Fruit fly (Drosophila melanogaster) whole organism, embryonic: Measurements from ENCODE around the gene CG44088.
A peak's percentile ranks its signal among the peaks of the same experiment; 100 is the strongest.

Experiments
- Ada2b ChIP-seq: fragments of 200-800 bp; sonication (Bioruptor generic); IDR thresholded peaks from 2 replicates; pipeline ENCODE4 v1.3.6; 2022; ENCODE audit warnings: missing biosample characterization, missing genetic modification characterization
- Atf6 ChIP-seq: fragments of 200-800 bp; sonication (Bioruptor generic); IDR thresholded peaks from 2 replicates; pipeline ENCODE4 v1.3.6; 2022; ENCODE audit warnings: missing biosample characterization, missing genetic modification characterization
- B-H1 ChIP-seq: fragments of 200-800 bp; sonication (Bioruptor generic); IDR thresholded peaks from 3 replicates; pipeline ENCODE4 v1.3.6; 2022; ENCODE audit warnings: missing biosample characterization, missing genetic modification characterization
- CG10147 ChIP-seq: fragments of 200-800 bp; sonication (Bioruptor generic); optimal IDR thresholded peaks from 2 replicates; lab custom pipeline; 2019; ENCODE audit warnings: missing biosample characterization, mild to moderate bottlenecking, missing genetic modification characterization, moderate library complexity
- CG10462 ChIP-seq: fragments of 200-800 bp; sonication (Bioruptor generic); optimal IDR thresholded peaks from 2 replicates; lab custom pipeline; 2016; ENCODE audit warnings: missing biosample characterization, missing genetic modification characterization
- CG11093 ChIP-seq: fragments of 200-800 bp; sonication (Bioruptor generic); IDR thresholded peaks from 3 replicates; pipeline ENCODE4 v1.3.6; 2022; ENCODE audit warnings: missing biosample characterization, missing genetic modification characterization
- CG11247 ChIP-seq: fragments of 200-800 bp; sonication (Bioruptor generic); IDR thresholded peaks from 2 replicates; pipeline ENCODE4 v1.3.6; 2022; ENCODE audit warnings: missing biosample characterization, missing genetic modification characterization
- CG11723 ChIP-seq: fragments of 200-800 bp; sonication (Bioruptor generic); optimal IDR thresholded peaks from 2 replicates; lab custom pipeline; 2017; ENCODE audit warnings: missing biosample characterization, mild to moderate bottlenecking, missing genetic modification characterization
- CG13624 ChIP-seq: fragments of 200-800 bp; sonication (Bioruptor generic); optimal IDR thresholded peaks from 2 replicates; lab custom pipeline; 2016; ENCODE audit warnings: missing biosample characterization, missing genetic modification characterization
- CG14014 ChIP-seq: fragments of 200-800 bp; sonication (Bioruptor generic); IDR thresholded peaks from 2 replicates; pipeline ENCODE4 v1.3.6; 2022; ENCODE audit warnings: missing biosample characterization, missing genetic modification characterization
- CG16779 ChIP-seq: fragments of 200-800 bp; sonication (Bioruptor generic); IDR thresholded peaks from 2 replicates; pipeline ENCODE4 v1.3.6; 2022; ENCODE audit warnings: missing biosample characterization, missing genetic modification characterization
- CG1832 ChIP-seq: fragments of 200-800 bp; sonication (Bioruptor generic); optimal IDR thresholded peaks from 2 replicates; lab custom pipeline; 2017; ENCODE audit warnings: missing biosample characterization, mild to moderate bottlenecking, missing genetic modification characterization, inconsistent platforms
- CG2199 ChIP-seq: fragments of 200-800 bp; sonication (Bioruptor generic); IDR thresholded peaks from 3 replicates; pipeline ENCODE4 v1.3.6; 2022; ENCODE audit warnings: missing biosample characterization, missing genetic modification characterization
- CG32532 ChIP-seq: fragments of 200-800 bp; sonication (Bioruptor generic); IDR thresholded peaks from 2 replicates; pipeline ENCODE4 v1.3.6; 2022; ENCODE audit warnings: missing biosample characterization, missing genetic modification characterization
- CG33557 ChIP-seq: fragments of 200-800 bp; sonication (Bioruptor generic); optimal IDR thresholded peaks from 2 replicates; lab custom pipeline; 2019; ENCODE audit warnings: missing biosample characterization, mild to moderate bottlenecking, missing genetic modification characterization, moderate library complexity
- CG4820 ChIP-seq: fragments of 200-800 bp; sonication (Bioruptor generic); optimal IDR thresholded peaks from 3 replicates; lab custom pipeline; 2016; ENCODE audit warnings: missing biosample characterization, missing genetic modification characterization
- CG5180 ChIP-seq: fragments of 200-800 bp; sonication (Bioruptor generic); optimal IDR thresholded peaks from 3 replicates; lab custom pipeline; 2017; ENCODE audit warnings: missing biosample characterization, missing genetic modification characterization, mild to moderate bottlenecking, moderate library complexity, missing genetic modification reagents
- CG6791 ChIP-seq: fragments of 200-800 bp; sonication (Bioruptor generic); IDR thresholded peaks from 3 replicates; pipeline ENCODE4 v1.3.6; 2022; ENCODE audit warnings: missing biosample characterization, missing genetic modification characterization; ENCODE audit not compliant: partially characterized antibody
- CG8290 ChIP-seq, 3 experiments: fragments of 200-800 bp; sonication (Bioruptor generic); optimal IDR thresholded peaks; 2 replicates each; lab custom pipeline; 2016 to 2019; ENCODE audit warnings: missing biosample characterization in 3 of 3, missing genetic modification characterization in 3 of 3, mild to moderate bottlenecking in 2 of 3, moderate library complexity in 1 of 3
- CHES-1-like ChIP-seq: fragments of 200-800 bp; sonication (Bioruptor generic); optimal IDR thresholded peaks from 2 replicates; lab custom pipeline; 2016; ENCODE audit warnings: missing biosample characterization, missing genetic modification characterization
- Deaf1 ChIP-seq: fragments of 200-800 bp; optimal IDR thresholded peaks from 3 replicates; lab custom pipeline; 2019; ENCODE audit warnings: missing biosample characterization, mild to moderate bottlenecking, missing genetic modification characterization, moderate library complexity
- Drgx ChIP-seq: fragments of 200-800 bp; sonication (Bioruptor generic); IDR thresholded peaks from 2 replicates; pipeline ENCODE4 v1.3.6; 2022; ENCODE audit warnings: missing biosample characterization, missing genetic modification characterization
- E2f1 ChIP-seq: fragments of 200-800 bp; sonication (Bioruptor generic); IDR thresholded peaks from 2 replicates; pipeline ENCODE4 v1.3.6; 2022; ENCODE audit warnings: missing biosample characterization, missing genetic modification characterization
- Hsf ChIP-seq: fragments of 200-800 bp; sonication (Bioruptor generic); optimal IDR thresholded peaks from 3 replicates; lab custom pipeline; 2016; ENCODE audit warnings: missing biosample characterization, missing genetic modification characterization
- Lhr ChIP-seq: fragments of 200-800 bp; sonication (Bioruptor generic); optimal IDR thresholded peaks from 3 replicates; lab custom pipeline; 2017; ENCODE audit warnings: mild to moderate bottlenecking, missing biosample characterization, missing genetic modification reagents, missing genetic modification characterization
- MESR4 ChIP-seq: fragments of 200-800 bp; sonication (Bioruptor generic); optimal IDR thresholded peaks from 2 replicates; lab custom pipeline; 2018; ENCODE audit warnings: missing biosample characterization, mild to moderate bottlenecking, missing genetic modification characterization, moderate library complexity
- Meics ChIP-seq: fragments of 200-800 bp; sonication (Bioruptor generic); optimal IDR thresholded peaks from 2 replicates; lab custom pipeline; 2017; ENCODE audit warnings: missing biosample characterization, mild to moderate bottlenecking, missing genetic modification characterization
- NFAT ChIP-seq: fragments of 200-800 bp; sonication (Bioruptor generic); IDR thresholded peaks from 2 replicates; pipeline ENCODE4 v1.3.6; 2022; ENCODE audit warnings: missing biosample characterization, missing genetic modification characterization
- Sox102F ChIP-seq: fragments of 200-800 bp; sonication (Bioruptor generic); optimal IDR thresholded peaks from 2 replicates; lab custom pipeline; 2018; ENCODE audit warnings: missing biosample characterization, mild to moderate bottlenecking, missing genetic modification characterization, moderate library complexity
- ac ChIP-seq: fragments of 200-800 bp; sonication (Bioruptor generic); optimal IDR thresholded peaks from 3 replicates; lab custom pipeline; 2017; ENCODE audit warnings: missing biosample characterization, mild to moderate bottlenecking, missing genetic modification characterization
- ato ChIP-seq: fragments of 200-800 bp; sonication (Bioruptor generic); IDR thresholded peaks from 2 replicates; pipeline ENCODE4 v1.3.6; 2022; ENCODE audit warnings: missing biosample characterization, missing genetic modification characterization; ENCODE audit not compliant: partially characterized antibody
- bowl ChIP-seq: fragments of 200-800 bp; sonication (Bioruptor generic); IDR thresholded peaks from 2 replicates; pipeline ENCODE4 v1.3.6; 2022; ENCODE audit warnings: missing biosample characterization, missing genetic modification characterization
- crol ChIP-seq: fragments of 200-800 bp; sonication (Bioruptor generic); IDR thresholded peaks from 2 replicates; pipeline ENCODE4 v1.3.6; 2022; ENCODE audit warnings: missing biosample characterization, missing genetic modification characterization
- exex ChIP-seq: fragments of 200-800 bp; sonication (Bioruptor generic); optimal IDR thresholded peaks from 4 replicates; lab custom pipeline; 2018; ENCODE audit warnings: missing biosample characterization, mild to moderate bottlenecking, missing genetic modification characterization, moderate library complexity
- h ChIP-seq: fragments of >200 bp; optimal IDR thresholded peaks from 2 replicates; lab custom pipeline; 2017
- her ChIP-seq: fragments of 200-800 bp; sonication (Bioruptor generic); optimal IDR thresholded peaks from 2 replicates; lab custom pipeline; 2016; ENCODE audit warnings: missing biosample characterization, missing genetic modification characterization
- lmd ChIP-seq: fragments of 200-800 bp; sonication (Bioruptor generic); IDR thresholded peaks from 2 replicates; pipeline ENCODE4 v1.3.6; 2022; ENCODE audit warnings: missing biosample characterization, missing genetic modification characterization
- nerfin-1 ChIP-seq: fragments of 200-800 bp; sonication (Bioruptor generic); optimal IDR thresholded peaks from 3 replicates; lab custom pipeline; 2019; ENCODE audit warnings: missing biosample characterization, mild to moderate bottlenecking, missing genetic modification characterization, moderate library complexity
- nerfin-2 ChIP-seq: fragments of 200-800 bp; sonication (Bioruptor generic); IDR thresholded peaks from 2 replicates; pipeline ENCODE4 v1.3.6; 2022; ENCODE audit warnings: missing biosample characterization, missing genetic modification characterization; ENCODE audit not compliant: partially characterized antibody
- otp ChIP-seq: fragments of 200-800 bp; sonication (Bioruptor generic); IDR thresholded peaks from 3 replicates; pipeline ENCODE4, ENCODE4 v1.3.6; 2022; ENCODE audit warnings: missing biosample characterization, missing genetic modification characterization
- pan ChIP-seq, 4 experiments: fragments of >200 bp in 3 of 4; fragments of 200-800 bp in 1 of 4; sonication (Bioruptor generic) in 1 of 4; optimal IDR thresholded peaks in 3 of 4; IDR thresholded peaks in 1 of 4; 2 replicates each; pipeline versions ENCODE4 v1.3.6 to Lab custom; 2017 to 2022; ENCODE audit warnings: missing biosample characterization in 2 of 4, missing genetic modification characterization in 2 of 4, mixed read lengths in 1 of 4
- pum ChIP-seq: fragments of 200-800 bp; sonication (Bioruptor generic); optimal IDR thresholded peaks from 2 replicates; lab custom pipeline; 2016; ENCODE audit warnings: missing biosample characterization, missing genetic modification characterization
- salm ChIP-seq: fragments of 200-800 bp; sonication (Bioruptor generic); optimal IDR thresholded peaks from 2 replicates; lab custom pipeline; 2018; ENCODE audit warnings: missing biosample characterization, mild to moderate bottlenecking, missing genetic modification characterization
- slou ChIP-seq: fragments of 200-800 bp; sonication (Bioruptor generic); optimal IDR thresholded peaks from 3 replicates; lab custom pipeline; 2016; ENCODE audit warnings: missing biosample characterization, missing genetic modification characterization
- stc ChIP-seq: fragments of 200-800 bp; sonication (Bioruptor generic); IDR thresholded peaks from 2 replicates; pipeline ENCODE4 v1.3.6; 2022; ENCODE audit warnings: missing biosample characterization, missing genetic modification characterization
- tgo ChIP-seq: fragments of 200-800 bp; sonication (Bioruptor generic); IDR thresholded peaks from 3 replicates; pipeline ENCODE4 v1.3.6; 2022; ENCODE audit warnings: missing biosample characterization, missing genetic modification characterization
- tio ChIP-seq: fragments of 200-800 bp; sonication (Bioruptor generic); optimal IDR thresholded peaks from 2 replicates; lab custom pipeline; 2017; ENCODE audit warnings: missing biosample characterization, missing genetic modification characterization, inconsistent platforms
- tup ChIP-seq: fragments of 200-800 bp; sonication (Bioruptor generic); optimal IDR thresholded peaks from 2 replicates; lab custom pipeline; 2016; ENCODE audit warnings: missing biosample characterization, mild to moderate bottlenecking, missing genetic modification characterization, moderate library complexity
- yki ChIP-seq: fragments of >200 bp; optimal IDR thresholded peaks from 3 replicates; lab custom pipeline; 2018
- zfh1 ChIP-seq: fragments of 200-800 bp; sonication (Bioruptor generic); IDR thresholded peaks from 3 replicates; pipeline ENCODE4 v1.3.6; 2022; ENCODE audit warnings: missing biosample characterization, missing genetic modification characterization
- zfh2 ChIP-seq: fragments of 200-800 bp; sonication (Bioruptor generic); optimal IDR thresholded peaks from 2 replicates; lab custom pipeline; 2016; ENCODE audit warnings: missing biosample characterization, missing genetic modification characterization

Gene CG44088

DNA sequence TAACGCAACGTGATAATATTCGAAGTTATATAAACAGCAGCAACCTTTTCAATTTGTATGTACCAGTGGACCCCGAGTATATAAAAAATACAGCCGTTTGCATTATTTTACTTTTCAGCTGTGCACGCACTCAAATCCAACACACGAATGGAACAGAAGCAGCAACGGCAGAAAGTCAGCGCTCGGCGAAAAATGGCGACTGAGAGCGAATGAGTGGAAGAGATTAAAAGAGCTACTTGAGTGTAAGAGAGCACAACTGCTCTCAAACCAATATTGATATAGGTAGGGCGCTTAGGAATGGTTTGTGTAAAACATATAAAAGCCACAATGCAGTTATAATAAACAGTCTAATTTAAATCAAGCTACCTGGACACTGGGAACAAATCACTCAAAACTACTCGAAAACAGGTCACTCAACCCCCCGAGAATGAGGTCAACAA is 31.5 kb upstream of the CG44088 start (continued):
- TF ChIP-seq CG11247 (GFP tag; lab: Robert Waterston, UW) (no peak), MESR4 (GFP tag; lab: Kevin White, UChicago) (peak; percentile 6), Lhr (GFP tag; lab: Kevin White, UChicago) (peak; percentile 40), slou (GFP tag; lab: Kevin White, UChicago) (no peak), Hsf (GFP tag; lab: Kevin White, UChicago) (no peak), NFAT (GFP tag; lab: Robert Waterston, UW) (peak; percentile 41; the same call in 1 of the 2 replicates), CHES-1-like (peak; percentile 66), pan (optimal IDR thresholded peaks at IDR 0.05; lab: Kevin White, UChicago) (no peak), pan (GFP tag; optimal IDR thresholded peaks at IDR 0.05 in 1 of 2, IDR thresholded peaks at IDR 0.05 in 1 of 2) (peak in 1 of 2 experiments; percentile 38), tio (GFP tag; lab: Kevin White, UChicago) (no peak), B-H1 (GFP tag; lab: Robert Waterston, UW) (no peak; the same call in 2 of the 3 replicates), E2f1 (no peak), CG8290 (GFP tag; optimal IDR thresholded peaks at IDR 0.05; lab: Kevin White, UChicago) (peak; percentile 49), CG8290 (tag; optimal IDR thresholded peaks at IDR 0.05; lab: Kevin White, UChicago) (peak; percentile 53 to 63), her (GFP tag; lab: Kevin White, UChicago) (peak; percentile 66), CG32532 (GFP tag; lab: Robert Waterston, UW) (no peak), nerfin-2 (no peak), CG10462 (peak; percentile 34), CG10147 (peak; percentile 10), CG16779 (no peak), tup (GFP tag; lab: Kevin White, UChicago) (peak; percentile 13), h (lab: Kevin White, UChicago) (no peak), CG11723 (peak; percentile 50), CG1832 (GFP tag; lab: Kevin White, UChicago) (no peak), Atf6 (GFP tag; lab: Robert Waterston, UW) (peak; percentile 59), Drgx (GFP tag; lab: Robert Waterston, UW) (peak; percentile 10; the same call in 1 of the 2 replicates), lmd (no peak), CG2199 (GFP tag; lab: Robert Waterston, UW) (no peak), stc (peak; percentile 57; the same call in 1 of the 2 replicates), zfh2 (no peak), CG5180 (peak; percentile 67), ato (no peak), Deaf1 (tag; lab: Kevin White, UChicago) (peak; percentile 81), pum (GFP tag; lab: Kevin White, UChicago) (peak; percentile 16), exex (tag; lab: Kevin White, UChicago) (no peak), CG4820 (GFP tag; lab: Kevin White, UChicago) (peak; percentile 40), bowl (no peak), zfh1 (GFP tag; lab: Robert Waterston, UW) (peak; percentile 41; the same call in 1 of the 3 replicates), ac (GFP tag; lab: Kevin White, UChicago) (peak; percentile 71), nerfin-1 (tag; lab: Kevin White, UChicago) (peak; percentile 55), CG33557 (GFP tag; lab: Kevin White, UChicago) (peak; percentile 68), CG14014 (GFP tag; lab: Robert Waterston, UW) (peak; percentile 62; the same call in 1 of the 2 replicates), Meics (peak; percentile 68), tgo (GFP tag; lab: Robert Waterston, UW) (no peak; the same call in 2 of the 3 replicates), Ada2b (GFP tag; lab: Robert Waterston, UW) (peak; percentile 6; the same call in 1 of the 2 replicates), crol (no peak), otp (peak; percentile 80), salm (tag; lab: Kevin White, UChicago) (peak; percentile 65), Sox102F (GFP tag; lab: Kevin White, UChicago) (peak; percentile 48), yki (peak; percentile 53), CG6791 (GFP tag; lab: Robert Waterston, UW) (no peak), CG13624 (peak; percentile 8), CG11093 (GFP tag; lab: Robert Waterston, UW) (no peak)
